Worm (Caenorhabditis elegans) whole organism, late embryonic: Measurements from ENCODE around the gene C27A7.8.

ENCODE experiments used
- ceh-30 ChIP-seq: fragments of 150-350 bp; optimal IDR thresholded peaks from 2 replicates; lab custom pipeline; 2014; ENCODE audit warnings: missing biosample characterization, missing genetic modification characterization
- elt-2 ChIP-seq: sonication (generic microtip); optimal IDR thresholded peaks from 2 replicates; lab custom pipeline; 2016; ENCODE audit warnings: missing genetic modification reagents, missing genetic modification characterization, missing compliant biosample characterization
- hlh-6 ChIP-seq: sonication (generic microtip); optimal IDR thresholded peaks from 2 replicates; lab custom pipeline; 2016; ENCODE audit warnings: missing genotype, missing genetic modification characterization, missing compliant biosample characterization
- nfya-1 ChIP-seq: sonication (generic microtip); optimal IDR thresholded peaks from 2 replicates; lab custom pipeline; 2017; ENCODE audit warnings: missing genetic modification characterization, mild to moderate bottlenecking, missing compliant biosample characterization, antibody characterized with exemption, moderate library complexity
- rnt-1 ChIP-seq: sonication (generic microtip); optimal IDR thresholded peaks from 2 replicates; lab custom pipeline; 2016; ENCODE audit warnings: missing genetic modification characterization, missing compliant biosample characterization
- sox-2 ChIP-seq: fragments of 200-800 bp; sonication (Bioruptor generic); IDR thresholded peaks from 2 replicates; pipeline ENCODE4 v1.3.6; 2022; ENCODE audit warnings: missing genetic modification reagents, missing genetic modification characterization, missing compliant biosample characterization
- ttx-3 ChIP-seq: sonication (generic microtip); optimal IDR thresholded peaks from 2 replicates; lab custom pipeline; 2016; ENCODE audit warnings: missing genetic modification reagents, missing genetic modification characterization, missing compliant biosample characterization

- TF ChIP-seq ceh-30 (tag; lab: Kevin White, UChicago) (no peak), nfya-1 (no peak), ttx-3 (no peak), elt-2 (tag; lab: Kevin White, UChicago) (no peak), sox-2 (no peak), rnt-1 (tag; lab: Kevin White, UChicago) (no peak), hlh-6 (tag; lab: Kevin White, UChicago) (no peak)
Observed at ce11 chrV:12167653-12168052, 14.7 kb downstream of the C27A7.8 start, which contains the start of gene col-37.
